Worm (Caenorhabditis elegans) whole organism, midembryonic: Measurements from ENCODE around the gene C48B4.6.

ENCODE experiments used
- T22C8.4 ChIP-seq: fragments of 200-800 bp; sonication (Bioruptor generic); IDR thresholded peaks from 2 replicates; pipeline ENCODE4 v1.3.6; 2022; ENCODE audit warnings: missing genetic modification characterization, missing compliant biosample characterization
- cog-1 ChIP-seq: sonication (generic microtip); optimal IDR thresholded peaks from 2 replicates; lab custom pipeline; 2016; ENCODE audit warnings: missing genetic modification characterization, missing compliant biosample characterization
- flt-1 ChIP-seq: fragments of 200-800 bp; sonication (Bioruptor generic); IDR thresholded peaks from 2 replicates; pipeline ENCODE4 v1.3.6; 2022; ENCODE audit warnings: missing genetic modification characterization, missing compliant biosample characterization
- klf-2 ChIP-seq: fragments of 200-800 bp; sonication (Bioruptor generic); conservative IDR thresholded peaks from 2 replicates; pipeline ENCODE4 v1.3.6; 2022; ENCODE audit warnings: missing genetic modification reagents, missing genetic modification characterization, missing compliant biosample characterization
- med-1 ChIP-seq: sonication (generic microtip); optimal IDR thresholded peaks from 2 replicates; lab custom pipeline; 2017; ENCODE audit warnings: missing genetic modification characterization, mild to moderate bottlenecking, missing compliant biosample characterization, antibody characterized with exemption, missing genetic modification reagents; ENCODE audit not compliant: insufficient read depth
- tab-1 ChIP-seq: fragments of 200-800 bp; sonication (Bioruptor generic); IDR thresholded peaks from 2 replicates; pipeline ENCODE4 v1.3.6; 2022; ENCODE audit warnings: missing genetic modification characterization, missing compliant biosample characterization

DNA sequence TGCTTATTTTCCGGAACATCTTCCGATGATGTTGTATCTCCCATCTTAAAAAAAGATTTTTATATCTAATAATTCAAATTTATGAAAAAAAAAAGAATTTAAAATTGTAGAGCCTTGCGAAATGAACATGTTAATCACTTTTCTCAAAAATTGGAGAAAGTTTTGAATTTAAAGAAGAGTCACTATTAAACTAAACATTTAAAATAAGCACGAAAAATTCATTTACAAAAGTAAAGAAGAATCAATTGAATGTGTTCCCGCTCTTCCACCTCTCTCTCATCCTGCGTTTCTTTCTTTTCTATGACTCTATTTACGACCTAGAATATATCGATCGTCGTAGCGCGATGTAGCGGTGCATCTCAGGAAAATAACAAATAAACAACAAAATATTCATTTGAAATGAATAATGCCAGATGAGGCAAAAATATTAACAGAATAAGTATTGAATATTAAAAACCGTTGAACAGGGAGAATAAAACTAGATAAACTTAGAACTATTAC lies 19.7 kb downstream of the C48B4.6 start, which contains the start of gene ZK1098.3:
- peak; percentile 65; the same call in 1 of the 2 replicates for TF ChIP-seq T22C8.4 (GFP tag; lab: Robert Waterston, UW)
- TF ChIP-seq klf-2 (GFP tag; lab: Robert Waterston, UW), result no peak
- TF ChIP-seq cog-1 (tag; lab: Kevin White, UChicago), result no peak
- TF ChIP-seq tab-1 (GFP tag; lab: Robert Waterston, UW), result no peak
- TF ChIP-seq med-1 (GFP tag; lab: Kevin White, UChicago), result no peak
- TF ChIP-seq flt-1 (GFP tag; lab: Robert Waterston, UW), result no peak
